Worm (Caenorhabditis elegans) whole organism, L1 larva: ENCODE measurements around the gene srt-41.

Experiments used
- C16A3.4 ChIP-seq: fragments of 150-350 bp; optimal IDR thresholded peaks from 2 replicates; lab custom pipeline; 2014; ENCODE audit warnings: missing biosample characterization, missing genetic modification characterization
- F16B12.6 ChIP-seq: fragments of 150-350 bp; optimal IDR thresholded peaks from 2 replicates; lab custom pipeline; 2014; ENCODE audit warnings: missing biosample characterization, missing genetic modification characterization
- aha-1 ChIP-seq: fragments of 150-350 bp; optimal IDR thresholded peaks from 2 replicates; lab custom pipeline; 2014; ENCODE audit warnings: missing biosample characterization, missing genetic modification characterization
- ceh-88 ChIP-seq: fragments of 200-800 bp; sonication (Bioruptor generic); IDR thresholded peaks from 2 replicates; pipeline ENCODE4 v1.3.6; 2022; ENCODE audit warnings: missing genetic modification characterization, missing compliant biosample characterization
- egl-13 ChIP-seq: sonication (generic microtip); optimal IDR thresholded peaks from 2 replicates; lab custom pipeline; 2016; ENCODE audit warnings: missing genotype, missing genetic modification reagents, missing genetic modification characterization, missing compliant biosample characterization
- ets-5 ChIP-seq: fragments of 200-800 bp; sonication (Bioruptor generic); IDR thresholded peaks from 2 replicates; pipeline ENCODE4 v1.3.6; 2022; ENCODE audit warnings: missing genetic modification characterization, missing compliant biosample characterization
- grh-1 ChIP-seq: fragments of 200-800 bp; sonication (Bioruptor generic); IDR thresholded peaks from 2 replicates; pipeline ENCODE4 v1.3.6; 2022; ENCODE audit warnings: missing genetic modification reagents, missing genetic modification characterization, missing compliant biosample characterization
- hpl-2 ChIP-seq: fragments of 150-350 bp; optimal IDR thresholded peaks from 2 replicates; lab custom pipeline; 2014; ENCODE audit warnings: missing biosample characterization, missing genetic modification reagents, missing genetic modification characterization
- mab-9 ChIP-seq: fragments of 200-800 bp; sonication (Bioruptor generic); IDR thresholded peaks from 2 replicates; pipeline ENCODE4 v1.3.6; 2022; ENCODE audit warnings: missing genetic modification reagents, missing genetic modification characterization, missing compliant biosample characterization
- nhr-19 ChIP-seq: fragments of 200-800 bp; sonication (Bioruptor generic); conservative IDR thresholded peaks from 2 replicates; pipeline ENCODE4 v1.3.6; 2022; ENCODE audit warnings: missing genetic modification characterization, missing compliant biosample characterization
- nhr-20 ChIP-seq: sonication (generic microtip); optimal IDR thresholded peaks from 2 replicates; lab custom pipeline; 2016; ENCODE audit warnings: mild to moderate bottlenecking, missing genetic modification characterization, missing compliant biosample characterization
- nhr-71 ChIP-seq: sonication (generic microtip); optimal IDR thresholded peaks from 2 replicates; lab custom pipeline; 2016; ENCODE audit warnings: mild to moderate bottlenecking, missing genetic modification characterization, moderate library complexity, missing compliant biosample characterization
- nhr-84 ChIP-seq: sonication (generic microtip); optimal IDR thresholded peaks from 2 replicates; lab custom pipeline; 2017; ENCODE audit warnings: missing biosample characterization, missing genetic modification characterization
- tlp-1 ChIP-seq: fragments of 150-350 bp; optimal IDR thresholded peaks from 2 replicates; lab custom pipeline; 2014; ENCODE audit warnings: missing biosample characterization, missing genetic modification characterization
- unc-86 ChIP-seq: sonication (generic microtip); optimal IDR thresholded peaks from 2 replicates; lab custom pipeline; 2016; ENCODE audit warnings: missing genetic modification characterization, missing compliant biosample characterization
- zip-4 ChIP-seq: fragments of 200-800 bp; sonication (Bioruptor generic); optimal IDR thresholded peaks from 2 replicates; lab custom pipeline; 2018; ENCODE audit warnings: mild to moderate bottlenecking, missing genetic modification characterization, moderate library complexity, missing compliant biosample characterization

srt-41 gene

ce11 chrV:1752496-1752895, 50.4 kb downstream of the srt-41 start, which contains the start of gene ZK697.1:
Gene ZK697.1, plus strand, starts transcription at chrV:1752796.
- TF ChIP-seq hpl-2 (GFP tag; lab: Kevin White, UChicago) = no peak
- TF ChIP-seq nhr-71 (tag; lab: Kevin White, UChicago) = no peak
- TF ChIP-seq unc-86 (tag; lab: Kevin White, UChicago) = no peak
- TF ChIP-seq tlp-1 (tag; lab: Kevin White, UChicago) = no peak
- no peak for TF ChIP-seq mab-9
- TF ChIP-seq grh-1 = no peak
- no peak for TF ChIP-seq C16A3.4 (tag; lab: Kevin White, UChicago)
- no peak for TF ChIP-seq ceh-88 (GFP tag; lab: Robert Waterston, UW)
- no peak for TF ChIP-seq aha-1 (tag; lab: Kevin White, UChicago)
- no peak for TF ChIP-seq ets-5 (GFP tag; lab: Robert Waterston, UW)
- TF ChIP-seq egl-13 (tag; lab: Kevin White, UChicago) = no peak
- no peak for TF ChIP-seq nhr-84 (tag; lab: Kevin White, UChicago)

- no peak for TF ChIP-seq nhr-19 (GFP tag; lab: Robert Waterston, UW)
- TF ChIP-seq F16B12.6 (tag; lab: Kevin White, UChicago) = no peak
- TF ChIP-seq zip-4 (GFP tag; lab: Kevin White, UChicago) = no peak
- TF ChIP-seq nhr-20 (tag; lab: Kevin White, UChicago) = no peak
- TF ChIP-seq, all 84 proteins: peak for 0
These were observed 51.5 kb downstream of the srt-41 start, which contains the start of gene srh-199 for ce11 chrV:1751449-1751848. Gene srh-199, minus strand, starts transcription at chrV:1751549.
